Worm (Caenorhabditis elegans) whole organism, young adult: Measurements from ENCODE around the gene srw-103.

Experiments
- T07F8.4 ChIP-seq: sonication (generic microtip); optimal IDR thresholded peaks from 2 replicates; lab custom pipeline; 2016; ENCODE audit warnings: mild to moderate bottlenecking, missing genetic modification characterization, moderate library complexity, missing compliant biosample characterization
- efl-1 ChIP-seq: fragments of 150-350 bp; optimal IDR thresholded peaks from 2 replicates; lab custom pipeline; 2014; ENCODE audit warnings: missing biosample characterization, missing genetic modification reagents, missing genetic modification characterization

DNA sequence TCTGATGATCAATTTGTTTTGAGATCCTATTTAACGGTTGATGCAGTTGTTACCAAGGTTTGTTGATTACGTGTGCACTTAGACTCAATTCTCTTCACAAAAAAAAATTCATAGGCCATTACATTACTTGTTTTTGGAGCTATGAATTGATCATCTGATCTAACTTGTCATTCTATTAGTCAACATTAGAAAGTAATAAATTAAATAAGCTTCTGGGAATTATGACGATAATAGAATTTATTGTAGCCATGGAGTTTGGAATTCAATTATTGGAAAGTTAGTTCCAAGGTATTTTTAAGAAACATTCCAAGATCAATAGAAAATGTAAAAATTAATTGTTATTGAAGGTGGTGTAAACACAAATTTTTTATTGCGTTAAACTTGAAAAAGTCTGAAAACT lies 1.2 kb downstream of the srw-103 start:
- TF ChIP-seq T07F8.4 (tag; lab: Kevin White, UChicago) (no peak), efl-1 (GFP tag; lab: Kevin White, UChicago) (no peak)
